Worm (Caenorhabditis elegans): Measurements from ENCODE around the gene C03C10.2.

DNA sequence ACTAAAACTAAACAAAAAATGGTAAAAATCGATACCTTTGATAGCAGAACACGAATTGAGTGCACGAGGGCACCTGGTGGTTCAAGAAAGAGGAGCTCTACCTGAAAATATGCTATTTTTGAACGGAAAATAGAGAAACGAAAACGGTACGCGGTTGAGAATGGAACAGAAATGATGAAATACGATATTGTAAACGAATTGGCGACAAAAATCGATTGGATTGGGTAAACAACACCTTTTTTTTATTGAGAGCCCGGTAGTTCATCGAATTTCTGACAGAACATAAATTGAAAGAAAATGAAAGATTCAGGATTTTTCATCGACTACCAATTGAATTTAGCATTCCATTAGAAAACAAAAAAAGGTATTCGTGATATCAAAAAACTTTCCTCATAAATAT lies 4.3 kb upstream of the C03C10.2 start, which contains the start of gene kin-19:
- TF ChIP-seq ahr-1 (tag; optimal IDR thresholded peaks at IDR 0.05) (no peak), lim-6 (tag; optimal IDR thresholded peaks at IDR 0.05) (no peak), sox-2 (GFP tag; IDR thresholded peaks at IDR 0.05) (no peak), pha-4 (tag; optimal IDR thresholded peaks at IDR 0.05) (no peak), F13H6.1 (tag; optimal IDR thresholded peaks at IDR 0.05) (no peak), ama-1 (optimal IDR thresholded peaks at IDR 0.05) (no peak), tbx-7 (tag; optimal IDR thresholded peaks at IDR 0.05) (no peak), odd-2 (tag; optimal IDR thresholded peaks at IDR 0.05) (no peak), madf-2 (tag; optimal IDR thresholded peaks at IDR 0.05) (no peak), lin-11 (tag; optimal IDR thresholded peaks at IDR 0.05) (no peak)

Data from whole organism, late embryonic.